Fruit fly (Drosophila melanogaster) whole organism, embryonic: ENCODE results near the gene CG5608.

Source experiments
- Bteb2 ChIP-seq: fragments of 200-800 bp; sonication (Bioruptor generic); optimal IDR thresholded peaks from 2 replicates; lab custom pipeline; 2016; ENCODE audit warnings: missing biosample characterization, missing genetic modification characterization
- CG11398 ChIP-seq: fragments of 200-800 bp; sonication (Bioruptor generic); optimal IDR thresholded peaks from 2 replicates; lab custom pipeline; 2016; ENCODE audit warnings: missing biosample characterization, missing genetic modification characterization
- CG11695 ChIP-seq: fragments of 200-800 bp; sonication (Bioruptor generic); IDR thresholded peaks from 3 replicates; pipeline ENCODE4 v1.3.6; 2022; ENCODE audit warnings: missing biosample characterization, missing genetic modification characterization
- CG13287 ChIP-seq: fragments of 200-800 bp; sonication (Bioruptor generic); IDR thresholded peaks from 2 replicates; pipeline ENCODE4 v1.3.6; 2022; ENCODE audit warnings: missing biosample characterization, missing genetic modification characterization; ENCODE audit not compliant: partially characterized antibody
- CG13624 ChIP-seq: fragments of 200-800 bp; sonication (Bioruptor generic); optimal IDR thresholded peaks from 2 replicates; lab custom pipeline; 2016; ENCODE audit warnings: missing biosample characterization, missing genetic modification characterization
- CG14441 ChIP-seq: fragments of 200-800 bp; sonication (Bioruptor generic); IDR thresholded peaks from 2 replicates; pipeline ENCODE4 v1.3.6; 2022; ENCODE audit warnings: missing biosample characterization, missing genetic modification characterization
- CG15073 ChIP-seq: fragments of 200-800 bp; sonication (Bioruptor generic); optimal IDR thresholded peaks from 2 replicates; lab custom pipeline; 2016; ENCODE audit warnings: missing biosample characterization, missing genetic modification characterization
- CG17912 ChIP-seq: fragments of 200-800 bp; sonication (Bioruptor generic); optimal IDR thresholded peaks from 2 replicates; lab custom pipeline; 2018; ENCODE audit warnings: missing biosample characterization, mild to moderate bottlenecking, missing genetic modification characterization
- CG33557 ChIP-seq: fragments of 200-800 bp; sonication (Bioruptor generic); optimal IDR thresholded peaks from 2 replicates; lab custom pipeline; 2019; ENCODE audit warnings: missing biosample characterization, mild to moderate bottlenecking, missing genetic modification characterization, moderate library complexity
- CG4424 ChIP-seq: fragments of 200-800 bp; sonication (Bioruptor generic); optimal IDR thresholded peaks from 3 replicates; lab custom pipeline; 2016; ENCODE audit warnings: missing biosample characterization, missing genetic modification characterization
- CG4617 ChIP-seq: fragments of 200-800 bp; sonication (Bioruptor generic); optimal IDR thresholded peaks from 3 replicates; lab custom pipeline; 2016; ENCODE audit warnings: missing biosample characterization, missing genetic modification characterization, borderline replicate concordance
- CG7271 ChIP-seq: fragments of 200-800 bp; sonication (Bioruptor generic); optimal IDR thresholded peaks from 2 replicates; lab custom pipeline; 2018; ENCODE audit warnings: missing biosample characterization, mild to moderate bottlenecking, missing genetic modification characterization, moderate library complexity
- CG7839 ChIP-seq: fragments of 200-800 bp; sonication (Bioruptor generic); optimal IDR thresholded peaks from 3 replicates; lab custom pipeline; 2018; ENCODE audit warnings: missing biosample characterization, mild to moderate bottlenecking, missing genetic modification characterization, moderate library complexity
- CG8388 ChIP-seq: fragments of 200-800 bp; sonication (Bioruptor generic); optimal IDR thresholded peaks from 2 replicates; lab custom pipeline; 2019; ENCODE audit warnings: missing biosample characterization, mild to moderate bottlenecking, missing genetic modification characterization, moderate library complexity
- CG9727 ChIP-seq: fragments of 200-800 bp; sonication (Bioruptor generic); optimal IDR thresholded peaks from 3 replicates; lab custom pipeline; 2017; ENCODE audit warnings: missing biosample characterization, mild to moderate bottlenecking, missing genetic modification characterization
- Dbx ChIP-seq: fragments of 200-800 bp; sonication (Bioruptor generic); IDR thresholded peaks from 3 replicates; pipeline ENCODE4 v1.3.6; 2022; ENCODE audit warnings: missing biosample characterization, missing genetic modification characterization
- Dfd ChIP-seq, 2 experiments: fragments of >200 bp; optimal IDR thresholded peaks; 2 replicates each; lab custom pipeline; 2017; ENCODE audit warnings: missing biosample characterization in 2 of 2, missing genetic modification characterization in 2 of 2
- Doc2 ChIP-seq: fragments of 200-800 bp; sonication (Bioruptor generic); IDR thresholded peaks from 2 replicates; pipeline ENCODE4 v1.3.6; 2022; ENCODE audit warnings: missing biosample characterization, missing genetic modification characterization
- Doc3 ChIP-seq: fragments of 200-800 bp; sonication (Bioruptor generic); IDR thresholded peaks from 3 replicates; pipeline ENCODE4 v1.3.6; 2022; ENCODE audit warnings: missing biosample characterization, missing genetic modification characterization; ENCODE audit not compliant: partially characterized antibody
- Dref ChIP-seq: fragments of 200-800 bp; sonication (Bioruptor generic); IDR thresholded peaks from 2 replicates; pipeline ENCODE4 v1.3.6; 2022; ENCODE audit warnings: missing biosample characterization, missing genetic modification characterization
- Fer1 ChIP-seq: fragments of 200-800 bp; sonication (Bioruptor generic); optimal IDR thresholded peaks from 2 replicates; lab custom pipeline; 2017; ENCODE audit warnings: missing biosample characterization, mild to moderate bottlenecking, missing genetic modification characterization
- Gug ChIP-seq: fragments of 200-800 bp; sonication (Bioruptor generic); IDR thresholded peaks from 4 replicates; pipeline ENCODE4 v1.3.6; 2022; ENCODE audit warnings: missing biosample characterization, missing genetic modification characterization
- HLHmδ ChIP-seq: fragments of 200-800 bp; sonication (Bioruptor generic); optimal IDR thresholded peaks from 2 replicates; lab custom pipeline; 2018; ENCODE audit warnings: missing biosample characterization, mild to moderate bottlenecking, missing genetic modification characterization, moderate library complexity
- Hmr ChIP-seq: fragments of 200-800 bp; sonication (Bioruptor generic); optimal IDR thresholded peaks from 3 replicates; lab custom pipeline; 2017; ENCODE audit warnings: mild to moderate bottlenecking, missing biosample characterization, missing genetic modification reagents, missing genetic modification characterization
- Hr3 ChIP-seq: fragments of 200-800 bp; sonication (Bioruptor generic); optimal IDR thresholded peaks from 3 replicates; lab custom pipeline; 2016; ENCODE audit warnings: missing biosample characterization, missing genetic modification characterization
- Meics ChIP-seq: fragments of 200-800 bp; sonication (Bioruptor generic); optimal IDR thresholded peaks from 2 replicates; lab custom pipeline; 2017; ENCODE audit warnings: missing biosample characterization, mild to moderate bottlenecking, missing genetic modification characterization
- NC2β ChIP-seq: fragments of 200-800 bp; sonication (Bioruptor generic); optimal IDR thresholded peaks from 2 replicates; lab custom pipeline; 2016; ENCODE audit warnings: missing biosample characterization, missing genetic modification characterization
- NFAT ChIP-seq: fragments of 200-800 bp; sonication (Bioruptor generic); IDR thresholded peaks from 2 replicates; pipeline ENCODE4 v1.3.6; 2022; ENCODE audit warnings: missing biosample characterization, missing genetic modification characterization
- NK7.1 ChIP-seq: fragments of 200-800 bp; sonication (Bioruptor generic); optimal IDR thresholded peaks from 3 replicates; lab custom pipeline; 2016; ENCODE audit warnings: missing biosample characterization, missing genetic modification characterization
- Oli ChIP-seq: fragments of 200-800 bp; sonication (Bioruptor generic); optimal IDR thresholded peaks from 2 replicates; lab custom pipeline; 2018; ENCODE audit warnings: missing biosample characterization, mild to moderate bottlenecking, missing genetic modification characterization, moderate library complexity
- Pdp1 ChIP-seq, 2 experiments: fragments of 200-800 bp; sonication (Bioruptor generic); optimal IDR thresholded peaks; 3 replicates each; lab custom pipeline; 2016; ENCODE audit warnings: missing biosample characterization in 2 of 2, missing genetic modification characterization in 2 of 2, mild to moderate bottlenecking in 1 of 2, moderate library complexity in 1 of 2
- Trl ChIP-seq, 3 experiments: fragments of >200 bp in 2 of 3; fragments of 200-800 bp in 1 of 3; sonication (Bioruptor generic) in 1 of 3; optimal IDR thresholded peaks; 2 replicates in 1 of 3; 3 replicates in 2 of 3; lab custom pipeline; 2016 to 2017; ENCODE audit warnings: missing biosample characterization in 1 of 3, missing genetic modification characterization in 1 of 3
- ab ChIP-seq: fragments of 200-800 bp; sonication (Bioruptor generic); optimal IDR thresholded peaks from 2 replicates; lab custom pipeline; 2016; ENCODE audit warnings: missing biosample characterization, missing genetic modification characterization
- abd-A ChIP-seq: fragments of 200-800 bp; sonication (Bioruptor generic); optimal IDR thresholded peaks from 3 replicates; lab custom pipeline; 2019; ENCODE audit warnings: missing biosample characterization, mild to moderate bottlenecking, missing genetic modification characterization, moderate library complexity
- ap ChIP-seq: fragments of 200-800 bp; sonication (Bioruptor generic); IDR thresholded peaks from 2 replicates; pipeline ENCODE4 v1.3.6; 2022; ENCODE audit warnings: missing biosample characterization, missing genetic modification characterization
- bsh ChIP-seq, 2 experiments: fragments of 200-800 bp; sonication (Bioruptor generic); optimal IDR thresholded peaks; 2 replicates each; lab custom pipeline; 2017 to 2018; ENCODE audit warnings: mild to moderate bottlenecking in 2 of 2, missing biosample characterization in 2 of 2, missing genetic modification characterization in 2 of 2, moderate library complexity in 1 of 2
- disco-r ChIP-seq: fragments of 200-800 bp; sonication (Bioruptor generic); optimal IDR thresholded peaks from 2 replicates; lab custom pipeline; 2016; ENCODE audit warnings: missing biosample characterization, missing genetic modification characterization
- ind ChIP-seq: fragments of 200-800 bp; sonication (Bioruptor generic); optimal IDR thresholded peaks from 3 replicates; lab custom pipeline; 2016; ENCODE audit warnings: missing biosample characterization, missing genetic modification characterization
- nmo ChIP-seq: fragments of 200-800 bp; sonication (Bioruptor generic); optimal IDR thresholded peaks from 2 replicates; lab custom pipeline; 2018; ENCODE audit warnings: missing biosample characterization, mild to moderate bottlenecking, missing genetic modification characterization, moderate library complexity
- psq ChIP-seq: fragments of 200-800 bp; sonication (Bioruptor generic); optimal IDR thresholded peaks from 2 replicates; lab custom pipeline; 2017; ENCODE audit warnings: missing biosample characterization, missing genetic modification characterization
- sc ChIP-seq, 3 experiments: fragments of >200 bp in 2 of 3; fragments of 200-800 bp in 1 of 3; sonication (Bioruptor generic) in 1 of 3; optimal IDR thresholded peaks; 2 replicates in 2 of 3; 3 replicates in 1 of 3; lab custom pipeline; 2017; ENCODE audit warnings: mild to moderate bottlenecking in 1 of 3, missing biosample characterization in 1 of 3, missing genetic modification characterization in 1 of 3, missing genetic modification reagents in 1 of 3
- seq ChIP-seq: fragments of 200-800 bp; sonication (Bioruptor generic); IDR thresholded peaks from 2 replicates; pipeline ENCODE4 v1.3.6; 2022; ENCODE audit warnings: missing biosample characterization, missing genetic modification characterization
- sug ChIP-seq: fragments of 200-800 bp; optimal IDR thresholded peaks from 2 replicates; lab custom pipeline; 2019; ENCODE audit warnings: missing biosample characterization, mild to moderate bottlenecking, missing genetic modification characterization, moderate library complexity
- tin ChIP-seq: fragments of 200-800 bp; sonication (Bioruptor generic); optimal IDR thresholded peaks from 3 replicates; lab custom pipeline; 2016; ENCODE audit warnings: missing biosample characterization, missing genetic modification characterization
- tup ChIP-seq: fragments of 200-800 bp; sonication (Bioruptor generic); optimal IDR thresholded peaks from 2 replicates; lab custom pipeline; 2016; ENCODE audit warnings: missing biosample characterization, mild to moderate bottlenecking, missing genetic modification characterization, moderate library complexity
- wdn ChIP-seq: fragments of 200-800 bp; sonication (Bioruptor generic); IDR thresholded peaks from 2 replicates; pipeline ENCODE4 v1.3.6; 2022; ENCODE audit warnings: missing biosample characterization, missing genetic modification characterization
- wor ChIP-seq: fragments of 200-800 bp; sonication (Bioruptor generic); IDR thresholded peaks from 2 replicates; pipeline ENCODE4 v1.3.6; 2022; ENCODE audit warnings: missing biosample characterization, missing genetic modification characterization
- zen ChIP-seq: fragments of 200-800 bp; sonication (Bioruptor generic); optimal IDR thresholded peaks from 3 replicates; lab custom pipeline; 2018; ENCODE audit warnings: missing biosample characterization, mild to moderate bottlenecking, missing genetic modification characterization, moderate library complexity
- zen2 ChIP-seq: fragments of 200-800 bp; sonication (Bioruptor generic); IDR thresholded peaks from 3 replicates; pipeline ENCODE4 v1.3.6; 2022; ENCODE audit warnings: missing biosample characterization, missing genetic modification characterization; ENCODE audit not compliant: partially characterized antibody

CG5608 gene

DNA sequence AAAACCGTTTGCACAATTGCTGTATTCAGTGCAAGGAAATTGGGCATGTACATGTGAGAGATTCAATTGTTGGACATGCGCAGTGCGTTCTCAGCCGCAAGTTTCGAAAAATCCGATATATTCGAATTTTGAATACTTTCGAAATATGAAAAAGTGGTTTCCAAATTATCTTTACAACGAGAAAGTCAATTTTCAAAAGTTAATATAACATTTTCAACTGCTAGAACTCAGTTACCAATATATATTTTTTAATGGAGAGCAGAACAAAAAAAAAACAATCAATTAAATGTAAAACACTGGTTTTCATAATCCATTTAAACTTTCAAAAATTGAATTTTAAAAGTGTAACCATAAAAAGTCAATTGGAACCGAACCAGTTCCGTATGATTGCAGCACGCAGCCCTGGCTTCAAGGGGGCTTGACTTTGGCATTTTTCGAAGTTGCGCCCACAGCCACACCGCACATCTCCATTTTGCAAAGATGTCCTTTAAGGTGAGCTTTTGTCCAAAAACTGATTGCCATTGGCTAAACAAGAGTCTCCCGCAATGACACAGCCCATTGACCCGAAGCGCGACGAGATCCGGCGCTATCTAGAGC, 42.6 kb downstream of the CG5608 start, which contains the start of the genes Scgbeta and CG17202 (continued):
- no peak for TF ChIP-seq Meics (GFP tag; lab: Kevin White, UChicago)
- no peak for TF ChIP-seq Hr3 (GFP tag; lab: Kevin White, UChicago)
- no peak for TF ChIP-seq NC2β
- TF ChIP-seq sug: no peak
- TF ChIP-seq CG11398 (GFP tag; lab: Kevin White, UChicago): peak; percentile 2
- TF ChIP-seq seq (GFP tag; lab: Robert Waterston, UW): no peak
- TF ChIP-seq wor: no peak
- TF ChIP-seq CG14441 (GFP tag; lab: Robert Waterston, UW): no peak
- TF ChIP-seq Doc3 (GFP tag; lab: Robert Waterston, UW): no peak
- no peak for TF ChIP-seq wdn (GFP tag; lab: Robert Waterston, UW)
- peak; percentile 10 for TF ChIP-seq Fer1
- TF ChIP-seq CG11695 (GFP tag; lab: Robert Waterston, UW): no peak
- TF ChIP-seq Hmr (GFP tag; lab: Kevin White, UChicago): no peak
- TF ChIP-seq CG13624 (GFP tag; lab: Kevin White, UChicago): peak; percentile 30
- TF ChIP-seq CG15073 (GFP tag; lab: Kevin White, UChicago): no peak
- no peak for TF ChIP-seq CG33557
- TF ChIP-seq Trl (optimal IDR thresholded peaks at IDR 0.05; lab: Kevin White, UChicago): no peak
- no peak for TF ChIP-seq Trl (GFP tag; optimal IDR thresholded peaks at IDR 0.05; lab: Kevin White, UChicago)
- TF ChIP-seq CG8388 (GFP tag; lab: Kevin White, UChicago): no peak
- peak; percentile 84 for TF ChIP-seq CG4617 (GFP tag; lab: Kevin White, UChicago)
- peak; percentile 7 for TF ChIP-seq Bteb2 (GFP tag; lab: Kevin White, UChicago)
- no peak for TF ChIP-seq CG13287 (GFP tag; lab: Robert Waterston, UW)
- no peak for TF ChIP-seq NFAT (GFP tag; lab: Robert Waterston, UW)
- no peak for TF ChIP-seq Oli (tag; lab: Kevin White, UChicago)
- TF ChIP-seq nmo (GFP tag; lab: Kevin White, UChicago): peak; percentile 39
- no peak for TF ChIP-seq CG17912
- no peak for TF ChIP-seq CG9727
- no peak for TF ChIP-seq CG7839 (tag; lab: Kevin White, UChicago)
- no peak for TF ChIP-seq zen2 (GFP tag; lab: Robert Waterston, UW)
- TF ChIP-seq NK7.1 (GFP tag; lab: Kevin White, UChicago): no peak
- no peak for TF ChIP-seq tup (GFP tag; lab: Kevin White, UChicago)
- TF ChIP-seq psq (GFP tag; lab: Kevin White, UChicago): no peak
- no peak for TF ChIP-seq Doc2
- no peak for TF ChIP-seq CG4424 (GFP tag; lab: Kevin White, UChicago)
- no peak for TF ChIP-seq disco-r
- TF ChIP-seq zen (tag; lab: Kevin White, UChicago): peak; percentile 12
- TF ChIP-seq HLHmδ (GFP tag; lab: Kevin White, UChicago): no peak
- no peak for TF ChIP-seq bsh (GFP tag; optimal IDR thresholded peaks at IDR 0.05; lab: Kevin White, UChicago)
- TF ChIP-seq Dref (GFP tag; lab: Robert Waterston, UW): peak; percentile 45; the same call in 1 of the 2 replicates
- TF ChIP-seq ap (GFP tag; lab: Robert Waterston, UW): no peak
- TF ChIP-seq Pdp1 (GFP tag; optimal IDR thresholded peaks at IDR 0.05; lab: Kevin White, UChicago): no peak
- no peak for TF ChIP-seq sc (optimal IDR thresholded peaks at IDR 0.05; lab: Kevin White, UChicago)
- no peak for TF ChIP-seq sc (GFP tag; optimal IDR thresholded peaks at IDR 0.05; lab: Kevin White, UChicago)
- no peak for TF ChIP-seq CG7271 (tag; lab: Kevin White, UChicago)
- no peak for TF ChIP-seq Dfd (GFP tag; optimal IDR thresholded peaks at IDR 0.05; lab: Kevin White, UChicago)
- no peak for TF ChIP-seq ind (GFP tag; lab: Kevin White, UChicago)
- TF ChIP-seq tin: no peak
- no peak for TF ChIP-seq ab (GFP tag; lab: Kevin White, UChicago)
- TF ChIP-seq abd-A (tag; lab: Kevin White, UChicago): no peak
- TF ChIP-seq Dbx (GFP tag; lab: Robert Waterston, UW): 0 out of 3 replicates have a peak, but pooled peaks have one; percentile 27
- TF ChIP-seq Gug (GFP tag; lab: Robert Waterston, UW): no peak
